Fruit fly (Drosophila melanogaster) S2 (cell line): ENCODE results near the gene ex.

Experiments used
- CG8478 ChIP-seq: fragments of >200 bp; optimal IDR thresholded peaks from 2 replicates; lab custom pipeline; 2018
- CTCF ChIP-seq, 2 experiments: fragments of >200 bp; optimal IDR thresholded peaks; 2 replicates each; lab custom pipeline; 2018

dm6 chr2L:469912-470311, 38.9 kb downstream of the ex start:
- no peak for TF ChIP-seq CTCF (optimal IDR thresholded peaks at IDR 0.05; lab: Kevin White, UChicago)
- no peak for TF ChIP-seq CG8478
